Worm (Caenorhabditis elegans): ENCODE measurements around the gene unc-116.

ce11 chrIII:8394374-8395302 is 39.7 kb upstream of the unc-116 start, which contains the start of gene ZK353.10:
- TF ChIP-seq ztf-11 (tag; optimal IDR thresholded peaks at IDR 0.05) = no peak
- no peak for TF ChIP-seq lin-13 (tag; optimal IDR thresholded peaks at IDR 0.05)
- no peak for TF ChIP-seq ces-1 (GFP tag; optimal IDR thresholded peaks at IDR 0.05)
- no peak for TF ChIP-seq nhr-28 (tag; optimal IDR thresholded peaks at IDR 0.05)
- TF ChIP-seq pha-4 (tag; optimal IDR thresholded peaks at IDR 0.05) = no peak
- TF ChIP-seq unc-62 (GFP tag; optimal IDR thresholded peaks at IDR 0.05) = no peak
- no peak for TF ChIP-seq ceh-43 (GFP tag; optimal IDR thresholded peaks at IDR 0.05)
- no peak for TF ChIP-seq elt-3 (tag; optimal IDR thresholded peaks at IDR 0.05)
- TF ChIP-seq unc-39 (tag; optimal IDR thresholded peaks at IDR 0.05) = no peak

All from whole organism, mixed stage, embryonic.